Fruit fly (Drosophila melanogaster): Measurements from ENCODE around the gene CG3437.

The CG3437 gene

dm6 chr3L:9441907-9442479 is 15.5 kb downstream of the CG3437 start, which contains the start of the genes Bet3 and Nf-YA (continued):
- TF ChIP-seq CG7372 (GFP tag; IDR thresholded peaks at IDR 0.05) (peak; percentile 60; the same call in 1 of the 2 replicates), CG4282 (GFP tag; optimal IDR thresholded peaks at IDR 0.05) (peak; percentile 30), CG9876 (GFP tag; optimal IDR thresholded peaks at IDR 0.05) (peak; percentile 8), Sry-δ (GFP tag; optimal IDR thresholded peaks at IDR 0.05) (peak; percentile 75), gcm2 (GFP tag; optimal IDR thresholded peaks at IDR 0.05) (no peak), HmgZ (tag; optimal IDR thresholded peaks at IDR 0.05) (peak; percentile 58), CG4617 (GFP tag; optimal IDR thresholded peaks at IDR 0.05; ENCODE audit: borderline replicate concordance) (peak; percentile 90), dysf (GFP tag; IDR thresholded peaks at IDR 0.05) (peak; percentile 31; the same call in 1 of the 3 replicates), CTCF (GFP tag; optimal IDR thresholded peaks at IDR 0.05) (no peak), Lim3 (GFP tag; IDR thresholded peaks at IDR 0.05) (no peak), vnd (GFP tag; IDR thresholded peaks at IDR 0.05; ENCODE audit: partially characterized antibody) (peak; percentile 76), Vsx1 (GFP tag; optimal IDR thresholded peaks at IDR 0.05) (no peak), CG31388 (GFP tag; optimal IDR thresholded peaks at IDR 0.05) (peak; percentile 39), grn (GFP tag; optimal IDR thresholded peaks at IDR 0.05) (no peak), CG43689 (GFP tag; IDR thresholded peaks at IDR 0.05) (no peak), Elba2 (GFP tag; optimal IDR thresholded peaks at IDR 0.05) (peak; percentile 7), Scr (GFP tag; IDR thresholded peaks at IDR 0.05; ENCODE audit: partially characterized antibody) (peak; percentile 82), chm (GFP tag; IDR thresholded peaks at IDR 0.05) (peak; percentile 53; the same call in 1 of the 2 replicates), ind (GFP tag; optimal IDR thresholded peaks at IDR 0.05) (peak; percentile 61), CG8765 (GFP tag; IDR thresholded peaks at IDR 0.05) (no peak), CG12391 (tag; optimal IDR thresholded peaks at IDR 0.05) (peak; percentile 71), TFAM (GFP tag; optimal IDR thresholded peaks at IDR 0.05) (no peak), hb (GFP tag; IDR thresholded peaks at IDR 0.05; ENCODE audit: partially characterized antibody) (peak; percentile 84), knrl (GFP tag; IDR thresholded peaks at IDR 0.05; ENCODE audit: partially characterized antibody) (peak; percentile 90), E2f2 (GFP tag; IDR thresholded peaks at IDR 0.05) (peak; percentile 34; the same call in 1 of the 2 replicates), CG17359 (tag; optimal IDR thresholded peaks at IDR 0.05) (peak; percentile 9), ftz-f1 (GFP tag; optimal IDR thresholded peaks at IDR 0.05) (no peak), esg (GFP tag; conservative IDR thresholded peaks at IDR 0.05) (no peak), HLH4C (GFP tag; IDR thresholded peaks at IDR 0.05; ENCODE audit: partially characterized antibody) (peak; percentile 69), NfI (GFP tag; optimal IDR thresholded peaks at IDR 0.05) (peak; percentile 54), CG4854 (GFP tag; optimal IDR thresholded peaks at IDR 0.05) (peak; percentile 8), wdn (GFP tag; IDR thresholded peaks at IDR 0.05) (peak; percentile 26; the same call in 1 of the 2 replicates), Mad (GFP tag; optimal IDR thresholded peaks at IDR 0.05) (no peak), CG16813 (GFP tag; IDR thresholded peaks at IDR 0.05; ENCODE audit: partially characterized antibody) (peak; percentile 85), HHEX (GFP tag; optimal IDR thresholded peaks at IDR 0.05) (peak; percentile 12), CG32532 (GFP tag; IDR thresholded peaks at IDR 0.05) (peak; percentile 72), CG8089 (GFP tag; optimal IDR thresholded peaks at IDR 0.05) (peak; percentile 3), CG11723 (GFP tag; optimal IDR thresholded peaks at IDR 0.05) (no peak), Bgb (GFP tag; IDR thresholded peaks at IDR 0.05; ENCODE audit: partially characterized antibody) (peak; percentile 87), hbn (GFP tag; IDR thresholded peaks at IDR 0.05; ENCODE audit: partially characterized antibody) (peak; percentile 87), MESR4 (GFP tag; optimal IDR thresholded peaks at IDR 0.05) (peak; percentile 92), CG9727 (GFP tag; optimal IDR thresholded peaks at IDR 0.05) (peak; percentile 41), CG3847 (GFP tag; IDR thresholded peaks at IDR 0.05) (peak; percentile 73), insv (GFP tag; optimal IDR thresholded peaks at IDR 0.05) (no peak), Hand (GFP tag; optimal IDR thresholded peaks at IDR 0.05) (no peak), Six4 (GFP tag; optimal IDR thresholded peaks at IDR 0.05) (no peak), CG6272 (GFP tag; IDR thresholded peaks at IDR 0.05) (peak; percentile 59; the same call in 1 of the 2 replicates), Ssrp (tag; optimal IDR thresholded peaks at IDR 0.05) (peak; percentile 44), Atf6 (GFP tag; IDR thresholded peaks at IDR 0.05) (0 out of 2 replicates have a peak, but pooled peaks have one; percentile 16), CG5245 (GFP tag; optimal IDR thresholded peaks at IDR 0.05) (no peak)
